Fruit fly (Drosophila melanogaster): ENCODE data around the gene Sms.

The Sms gene

DNA sequence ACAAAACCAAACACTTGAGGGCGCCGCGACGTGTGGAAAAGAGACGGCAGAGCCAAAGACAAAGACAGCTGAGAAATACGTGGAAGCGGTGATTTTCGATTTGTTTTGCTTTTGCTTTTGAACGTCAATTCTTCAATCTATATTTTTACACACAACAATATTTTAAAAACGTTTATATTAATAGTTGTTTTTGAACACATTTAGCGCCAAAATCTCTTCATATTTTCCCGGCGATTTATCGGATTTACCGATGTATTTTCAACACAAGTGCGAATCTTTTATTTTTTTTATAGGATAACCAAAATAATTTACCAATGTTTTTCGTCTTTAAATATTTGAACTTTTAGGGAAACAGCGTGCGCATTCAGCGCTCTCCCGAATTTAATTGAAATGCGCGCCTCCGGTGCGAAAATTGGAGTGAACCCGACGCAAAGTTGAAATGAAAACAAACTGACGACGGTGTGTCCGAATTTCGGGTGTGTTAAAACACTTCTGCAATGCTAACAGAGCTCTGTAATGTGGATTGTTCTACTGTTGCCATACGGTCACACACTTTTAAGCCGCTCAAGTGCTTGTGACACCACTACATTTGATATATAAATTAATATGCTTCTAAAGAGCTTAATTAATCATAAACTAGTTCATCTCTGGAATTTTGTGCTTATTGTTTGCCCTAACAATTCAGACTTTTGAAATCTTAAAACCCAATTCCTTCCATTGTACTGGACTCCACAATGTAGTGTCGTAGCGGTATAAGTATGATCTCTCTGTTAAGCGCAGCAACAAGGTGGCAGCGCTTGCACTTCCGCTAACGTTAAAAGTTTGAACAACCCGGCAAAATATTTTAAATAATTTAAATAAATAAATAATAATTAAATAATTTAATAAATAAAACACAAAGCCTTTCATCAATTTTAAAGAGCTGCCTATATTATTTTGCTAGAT is 10.4 kb downstream of the Sms start, which contains the start of gene app (continued):
- TF ChIP-seq CG12155 (GFP tag; optimal IDR thresholded peaks at IDR 0.05) (peak; percentile 71), Awh (GFP tag; IDR thresholded peaks at IDR 0.05) (peak; percentile 89), zen2 (GFP tag; IDR thresholded peaks at IDR 0.05; ENCODE audit: partially characterized antibody) (no peak), CG3163 (GFP tag; optimal IDR thresholded peaks at IDR 0.05) (peak; percentile 30), sc (optimal IDR thresholded peaks at IDR 0.05) (no peak), sc (GFP tag; optimal IDR thresholded peaks at IDR 0.05) (peak; percentile 77), eyg (GFP tag; optimal IDR thresholded peaks at IDR 0.05) (peak; percentile 50), toy (GFP tag; IDR thresholded peaks at IDR 0.05) (peak; percentile 72; the same call in 1 of the 2 replicates), unc-4 (GFP tag; IDR thresholded peaks at IDR 0.05; ENCODE audit: partially characterized antibody) (no peak), CG11093 (GFP tag; IDR thresholded peaks at IDR 0.05) (peak; percentile 89), CG8290 (GFP tag; optimal IDR thresholded peaks at IDR 0.05) (peak; percentile 49), CG8290 (tag; optimal IDR thresholded peaks at IDR 0.05) (peak in 1 of 2 experiments; percentile 89), Dp (GFP tag; optimal IDR thresholded peaks at IDR 0.05) (peak; percentile 23), gsb-n (tag; optimal IDR thresholded peaks at IDR 0.05) (peak; percentile 77), CG2199 (GFP tag; IDR thresholded peaks at IDR 0.05) (peak; percentile 77; the same call in 1 of the 3 replicates), E2f2 (GFP tag; IDR thresholded peaks at IDR 0.05) (peak; percentile 66), unpg (GFP tag; optimal IDR thresholded peaks at IDR 0.05) (peak; percentile 89), Hr39 (optimal IDR thresholded peaks at IDR 0.05) (no peak), GATAe (GFP tag; conservative IDR thresholded peaks at IDR 0.05) (peak; percentile 34; the same call in 1 of the 2 replicates), CG5953 (GFP tag; IDR thresholded peaks at IDR 0.05) (peak; percentile 90), CG13287 (GFP tag; IDR thresholded peaks at IDR 0.05; ENCODE audit: partially characterized antibody) (peak; percentile 19; the same call in 1 of the 2 replicates), Oli (tag; optimal IDR thresholded peaks at IDR 0.05) (peak; percentile 88), Bdp1 (GFP tag; optimal IDR thresholded peaks at IDR 0.05) (peak; percentile 69), CG4328 (GFP tag; optimal IDR thresholded peaks at IDR 0.05) (peak; percentile 94), bigmax (GFP tag; optimal IDR thresholded peaks at IDR 0.05) (peak; percentile 9), Mes4 (GFP tag; optimal IDR thresholded peaks at IDR 0.05) (peak; percentile 75), gsb (GFP tag; IDR thresholded peaks at IDR 0.05) (peak; percentile 73), kay (GFP tag; optimal IDR thresholded peaks at IDR 0.05) (peak; percentile 25), MESR4 (GFP tag; optimal IDR thresholded peaks at IDR 0.05) (peak; percentile 2), CG11247 (GFP tag; IDR thresholded peaks at IDR 0.05) (peak; percentile 83), NC2β (GFP tag; optimal IDR thresholded peaks at IDR 0.05) (peak; percentile 71), az2 (GFP tag; optimal IDR thresholded peaks at IDR 0.05) (peak; percentile 77), CG6689 (GFP tag; IDR thresholded peaks at IDR 0.05) (peak; percentile 95), CG6765 (GFP tag; optimal IDR thresholded peaks at IDR 0.05) (peak; percentile 88), Tbp (GFP tag; optimal IDR thresholded peaks at IDR 0.05) (no peak), CG2129 (GFP tag; IDR thresholded peaks at IDR 0.05; ENCODE audit: partially characterized antibody) (no peak), org-1 (GFP tag; optimal IDR thresholded peaks at IDR 0.05) (peak; percentile 82), jigr1 (GFP tag; IDR thresholded peaks at IDR 0.05) (0 out of 3 replicates have a peak, but pooled peaks have one; percentile 55), p53 (GFP tag; optimal IDR thresholded peaks at IDR 0.05) (peak; percentile 38), ERR (GFP tag; optimal IDR thresholded peaks at IDR 0.05) (peak; percentile 36), oc (tag; optimal IDR thresholded peaks at IDR 0.05) (peak; percentile 54), slou (GFP tag; optimal IDR thresholded peaks at IDR 0.05) (no peak), CG11696 (GFP tag; IDR thresholded peaks at IDR 0.05) (peak; percentile 81), CG2678 (tag; optimal IDR thresholded peaks at IDR 0.05) (peak; percentile 93), CG2202 (tag; optimal IDR thresholded peaks at IDR 0.05) (peak; percentile 72), nau (GFP tag; optimal IDR thresholded peaks at IDR 0.05) (peak; percentile 71), CG8478 (optimal IDR thresholded peaks at IDR 0.05) (no peak), CG6791 (GFP tag; IDR thresholded peaks at IDR 0.05; ENCODE audit: partially characterized antibody) (peak; percentile 51; the same call in 2 of the 3 replicates), ftz-f1 (GFP tag; optimal IDR thresholded peaks at IDR 0.05) (no peak), BtbVII (GFP tag; optimal IDR thresholded peaks at IDR 0.05) (peak; percentile 80)

Data from whole organism, embryonic.